Worm (Caenorhabditis elegans): ENCODE measurements around the gene Y38E10A.22.

ce11 chrII:12669342-12669741 is 8.3 kb downstream of the Y38E10A.22 start:
- no peak for TF ChIP-seq C06A6.2 (GFP tag; conservative IDR thresholded peaks at IDR 0.05)
- TF ChIP-seq sdz-38 (tag; optimal IDR thresholded peaks at IDR 0.05): no peak
- TF ChIP-seq xnd-1 (tag; optimal IDR thresholded peaks at IDR 0.05): no peak
- TF ChIP-seq F57A8.1 (GFP tag; optimal IDR thresholded peaks at IDR 0.05): no peak

All from whole organism, young adult.